Worm (Caenorhabditis elegans) whole organism, mixed stage, embryonic: ENCODE measurements around the gene C06G3.3.

Source experiments
- blmp-1 ChIP-seq: fragments of 150-350 bp; optimal IDR thresholded peaks from 2 replicates; lab custom pipeline; 2014; ENCODE audit warnings: missing biosample characterization, missing genetic modification characterization
- ceh-43 ChIP-seq: fragments of 200-800 bp; sonication (Bioruptor generic); optimal IDR thresholded peaks from 2 replicates; lab custom pipeline; 2018; ENCODE audit warnings: mild to moderate bottlenecking, missing genetic modification characterization, moderate library complexity, missing compliant biosample characterization
- ces-1 ChIP-seq: fragments of 150-350 bp; optimal IDR thresholded peaks from 2 replicates; lab custom pipeline; 2014; ENCODE audit warnings: missing biosample characterization, missing genetic modification reagents, missing genetic modification characterization
- drap-1 ChIP-seq: fragments of 200-800 bp; sonication (Bioruptor generic); optimal IDR thresholded peaks from 3 replicates; lab custom pipeline; 2018; ENCODE audit warnings: mild to moderate bottlenecking, missing genetic modification characterization, missing compliant biosample characterization
- elt-1 ChIP-seq: sonication (generic microtip); optimal IDR thresholded peaks from 2 replicates; lab custom pipeline; 2017; ENCODE audit warnings: missing genetic modification characterization, mild to moderate bottlenecking, missing compliant biosample characterization, antibody characterized with exemption, moderate library complexity, borderline replicate concordance; ENCODE audit not compliant: insufficient read depth
- elt-3 ChIP-seq: fragments of 150-350 bp; optimal IDR thresholded peaks from 2 replicates; lab custom pipeline; 2014; ENCODE audit warnings: missing biosample characterization, missing genetic modification characterization
- flh-1 ChIP-seq: fragments of 200-800 bp; sonication (Bioruptor generic); optimal IDR thresholded peaks from 2 replicates; lab custom pipeline; 2018; ENCODE audit warnings: mild to moderate bottlenecking, missing genetic modification characterization, moderate library complexity, missing compliant biosample characterization
- ham-2 ChIP-seq: fragments of 200-800 bp; sonication (Bioruptor generic); optimal IDR thresholded peaks from 2 replicates; lab custom pipeline; 2018; ENCODE audit warnings: mild to moderate bottlenecking, missing genetic modification characterization, missing compliant biosample characterization
- hlh-1 ChIP-seq: fragments of 150-350 bp; optimal IDR thresholded peaks from 2 replicates; lab custom pipeline; 2014; ENCODE audit warnings: missing biosample characterization, missing genetic modification reagents, missing genetic modification characterization
- lin-32 ChIP-seq: fragments of 200-800 bp; sonication (Bioruptor generic); optimal IDR thresholded peaks from 2 replicates; lab custom pipeline; 2018; ENCODE audit warnings: mild to moderate bottlenecking, missing genetic modification characterization, missing compliant biosample characterization
- lsy-2 ChIP-seq: fragments of 150-350 bp; optimal IDR thresholded peaks from 2 replicates; lab custom pipeline; 2014; ENCODE audit warnings: missing biosample characterization, missing genetic modification characterization
- mab-5 ChIP-seq: fragments of 150-350 bp; optimal IDR thresholded peaks from 2 replicates; lab custom pipeline; 2014; ENCODE audit warnings: missing biosample characterization, missing genetic modification characterization
- mep-1 ChIP-seq: fragments of 150-350 bp; optimal IDR thresholded peaks from 2 replicates; lab custom pipeline; 2017; ENCODE audit warnings: missing biosample characterization, missing genetic modification reagents, missing genetic modification characterization, inconsistent platforms
- nhr-12 ChIP-seq: fragments of 150-350 bp; optimal IDR thresholded peaks from 2 replicates; lab custom pipeline; 2014; ENCODE audit warnings: missing biosample characterization, missing genetic modification characterization
- nhr-2 ChIP-seq: fragments of 150-350 bp; optimal IDR thresholded peaks from 2 replicates; lab custom pipeline; 2014; ENCODE audit warnings: missing biosample characterization, missing genetic modification characterization
- nhr-237 ChIP-seq: fragments of 150-350 bp; optimal IDR thresholded peaks from 2 replicates; lab custom pipeline; 2014; ENCODE audit warnings: missing biosample characterization, missing genetic modification characterization
- nhr-76 ChIP-seq: sonication (generic microtip); optimal IDR thresholded peaks from 2 replicates; lab custom pipeline; 2017; ENCODE audit warnings: missing biosample characterization, missing genetic modification characterization
- pha-4 ChIP-seq: fragments of 150-350 bp; optimal IDR thresholded peaks from 2 replicates; lab custom pipeline; 2018; ENCODE audit warnings: missing biosample characterization, missing genetic modification reagents, missing genetic modification characterization
- sem-2 ChIP-seq: fragments of 200-800 bp; sonication (Bioruptor generic); optimal IDR thresholded peaks from 2 replicates; lab custom pipeline; 2018; ENCODE audit warnings: mild to moderate bottlenecking, missing genetic modification characterization, missing compliant biosample characterization
- snpc-4 ChIP-seq: fragments of 150-350 bp; optimal IDR thresholded peaks from 2 replicates; lab custom pipeline; 2014; ENCODE audit warnings: missing biosample characterization, missing genetic modification characterization
- tbx-8 ChIP-seq: fragments of 200-800 bp; sonication (Bioruptor generic); optimal IDR thresholded peaks from 2 replicates; lab custom pipeline; 2018; ENCODE audit warnings: mild to moderate bottlenecking, missing genetic modification characterization, moderate library complexity, missing compliant biosample characterization
- unc-120 ChIP-seq: sonication (generic microtip); optimal IDR thresholded peaks from 2 replicates; lab custom pipeline; 2017; ENCODE audit warnings: missing genetic modification characterization, missing compliant biosample characterization; ENCODE audit not compliant: poor library complexity, severe bottlenecking
- unc-39 ChIP-seq: fragments of 150-350 bp; optimal IDR thresholded peaks from 2 replicates; lab custom pipeline; 2014; ENCODE audit warnings: missing biosample characterization, missing genetic modification characterization
- unc-62 ChIP-seq: fragments of 150-350 bp; optimal IDR thresholded peaks from 2 replicates; lab custom pipeline; 2014; ENCODE audit warnings: missing biosample characterization, missing genetic modification reagents, missing genetic modification characterization
- zip-8 ChIP-seq: fragments of 150-350 bp; optimal IDR thresholded peaks from 2 replicates; lab custom pipeline; 2014; ENCODE audit warnings: missing biosample characterization, missing genetic modification characterization
- ztf-11 ChIP-seq: fragments of 150-350 bp; optimal IDR thresholded peaks from 2 replicates; lab custom pipeline; 2014; ENCODE audit warnings: missing biosample characterization, missing genetic modification characterization

C06G3.3 gene

ce11 chrIV:7047762-7048178 lies 11.8 kb downstream of the C06G3.3 start:
- TF ChIP-seq unc-120 (tag; lab: Kevin White, UChicago) (peak; percentile 1), elt-3 (tag; lab: Kevin White, UChicago) (peak; percentile 69), lsy-2 (tag; lab: Kevin White, UChicago) (no peak), unc-62 (peak; percentile 16)
- TF ChIP-seq, all 35 proteins: peak for 3

ce11 chrIV:7048637-7049245 lies 12.8 kb downstream of the C06G3.3 start:
- TF ChIP-seq pha-4: no peak
- TF ChIP-seq lsy-2 (tag; lab: Kevin White, UChicago): no peak
- no peak for TF ChIP-seq lin-32 (GFP tag; lab: Kevin White, UChicago)
- TF ChIP-seq unc-120 (tag; lab: Kevin White, UChicago): no peak
- TF ChIP-seq ceh-43: no peak
- no peak for TF ChIP-seq blmp-1 (tag; lab: Kevin White, UChicago)
- no peak for TF ChIP-seq nhr-2 (tag; lab: Kevin White, UChicago)
- TF ChIP-seq mep-1 (tag; lab: Kevin White, UChicago): no peak
- no peak for TF ChIP-seq tbx-8
- TF ChIP-seq ztf-11 (tag; lab: Kevin White, UChicago): no peak
- TF ChIP-seq unc-39 (tag; lab: Kevin White, UChicago): no peak
- TF ChIP-seq nhr-237 (tag; lab: Kevin White, UChicago): no peak
- no peak for TF ChIP-seq flh-1 (GFP tag; lab: Kevin White, UChicago)
- TF ChIP-seq nhr-76 (tag; lab: Kevin White, UChicago): no peak

- TF ChIP-seq zip-8 (tag; lab: Kevin White, UChicago): peak; percentile 18
- TF ChIP-seq lin-32 (GFP tag; lab: Kevin White, UChicago): no peak
- TF ChIP-seq elt-1: no peak
- no peak for TF ChIP-seq hlh-1 (tag; lab: Kevin White, UChicago)
- TF ChIP-seq snpc-4 (tag; lab: Kevin White, UChicago): no peak
Measured at ce11 chrIV:7049672-7050206, 13.8 kb downstream of the C06G3.3 start, which contains the start of gene nhr-105. Gene nhr-105 (plus strand): TSS chrIV:7050156.

ce11 chrIV:7051515-7051914 lies 15.6 kb downstream of the C06G3.3 start:
- TF ChIP-seq ham-2 (GFP tag; lab: Kevin White, UChicago) (no peak), ceh-43 (no peak), snpc-4 (tag; lab: Kevin White, UChicago) (no peak), elt-3 (tag; lab: Kevin White, UChicago) (no peak), nhr-12 (no peak), unc-62 (no peak), flh-1 (GFP tag; lab: Kevin White, UChicago) (no peak), hlh-1 (tag; lab: Kevin White, UChicago) (no peak), sem-2 (GFP tag; lab: Kevin White, UChicago) (no peak), unc-39 (tag; lab: Kevin White, UChicago) (no peak), ces-1 (no peak), unc-120 (tag; lab: Kevin White, UChicago) (no peak)

- TF ChIP-seq ceh-43 (no peak), drap-1 (GFP tag; lab: Kevin White, UChicago) (no peak), ham-2 (GFP tag; lab: Kevin White, UChicago) (no peak), tbx-8 (no peak), lsy-2 (tag; lab: Kevin White, UChicago) (no peak), unc-62 (no peak)
- TF ChIP-seq, all 35 proteins: peak for 0
Measured at ce11 chrIV:7052135-7052534, 16.2 kb downstream of the C06G3.3 start.

ce11 chrIV:7057677-7058076 lies 21.8 kb downstream of the C06G3.3 start, which contains the start of gene srx-50:
Gene srx-50 (plus strand): TSS chrIV:7057977.
- no peak for TF ChIP-seq mab-5 (tag; lab: Kevin White, UChicago)
- TF ChIP-seq unc-62: no peak
- TF ChIP-seq flh-1 (GFP tag; lab: Kevin White, UChicago): no peak
- no peak for TF ChIP-seq nhr-2 (tag; lab: Kevin White, UChicago)
- no peak for TF ChIP-seq ztf-11 (tag; lab: Kevin White, UChicago)
